Worm (Caenorhabditis elegans) whole organism, mixed stage, embryonic: Measurements from ENCODE around the gene tbc-10.

Source experiments
- M03D4.4 ChIP-seq: sonication (generic microtip); optimal IDR thresholded peaks from 2 replicates; lab custom pipeline; 2017; ENCODE audit warnings: mild to moderate bottlenecking, missing genetic modification characterization, missing compliant biosample characterization
- bed-3 ChIP-seq: fragments of 200-800 bp; sonication (Bioruptor generic); optimal IDR thresholded peaks from 3 replicates; lab custom pipeline; 2018; ENCODE audit warnings: mild to moderate bottlenecking, missing genetic modification characterization, moderate library complexity, missing compliant biosample characterization
- blmp-1 ChIP-seq: fragments of 150-350 bp; optimal IDR thresholded peaks from 2 replicates; lab custom pipeline; 2014; ENCODE audit warnings: missing biosample characterization, missing genetic modification characterization
- ceh-39 ChIP-seq: fragments of 150-350 bp; optimal IDR thresholded peaks from 2 replicates; lab custom pipeline; 2014; ENCODE audit warnings: missing biosample characterization, missing genetic modification characterization
- ceh-43 ChIP-seq: fragments of 200-800 bp; sonication (Bioruptor generic); optimal IDR thresholded peaks from 2 replicates; lab custom pipeline; 2018; ENCODE audit warnings: mild to moderate bottlenecking, missing genetic modification characterization, moderate library complexity, missing compliant biosample characterization
- ceh-83 ChIP-seq: fragments of 200-800 bp; sonication (Bioruptor generic); optimal IDR thresholded peaks from 2 replicates; lab custom pipeline; 2018; ENCODE audit warnings: mild to moderate bottlenecking, missing genetic modification characterization, missing compliant biosample characterization
- ces-1 ChIP-seq: fragments of 150-350 bp; optimal IDR thresholded peaks from 2 replicates; lab custom pipeline; 2014; ENCODE audit warnings: missing biosample characterization, missing genetic modification reagents, missing genetic modification characterization
- cnd-1 ChIP-seq: fragments of 200-800 bp; sonication (Bioruptor generic); optimal IDR thresholded peaks from 2 replicates; lab custom pipeline; 2018; ENCODE audit warnings: mild to moderate bottlenecking, missing genetic modification characterization, missing compliant biosample characterization
- drap-1 ChIP-seq: fragments of 200-800 bp; sonication (Bioruptor generic); optimal IDR thresholded peaks from 3 replicates; lab custom pipeline; 2018; ENCODE audit warnings: mild to moderate bottlenecking, missing genetic modification characterization, missing compliant biosample characterization
- elt-1 ChIP-seq: sonication (generic microtip); optimal IDR thresholded peaks from 2 replicates; lab custom pipeline; 2017; ENCODE audit warnings: missing genetic modification characterization, mild to moderate bottlenecking, missing compliant biosample characterization, antibody characterized with exemption, moderate library complexity, borderline replicate concordance; ENCODE audit not compliant: insufficient read depth
- elt-3 ChIP-seq: fragments of 150-350 bp; optimal IDR thresholded peaks from 2 replicates; lab custom pipeline; 2014; ENCODE audit warnings: missing biosample characterization, missing genetic modification characterization
- flh-1 ChIP-seq: fragments of 200-800 bp; sonication (Bioruptor generic); optimal IDR thresholded peaks from 2 replicates; lab custom pipeline; 2018; ENCODE audit warnings: mild to moderate bottlenecking, missing genetic modification characterization, moderate library complexity, missing compliant biosample characterization
- ham-2 ChIP-seq: fragments of 200-800 bp; sonication (Bioruptor generic); optimal IDR thresholded peaks from 2 replicates; lab custom pipeline; 2018; ENCODE audit warnings: mild to moderate bottlenecking, missing genetic modification characterization, missing compliant biosample characterization
- hlh-1 ChIP-seq: fragments of 150-350 bp; optimal IDR thresholded peaks from 2 replicates; lab custom pipeline; 2014; ENCODE audit warnings: missing biosample characterization, missing genetic modification reagents, missing genetic modification characterization
- lin-13 ChIP-seq: fragments of 150-350 bp; optimal IDR thresholded peaks from 2 replicates; lab custom pipeline; 2014; ENCODE audit warnings: missing biosample characterization, missing genetic modification characterization
- lin-32 ChIP-seq: fragments of 200-800 bp; sonication (Bioruptor generic); optimal IDR thresholded peaks from 2 replicates; lab custom pipeline; 2018; ENCODE audit warnings: mild to moderate bottlenecking, missing genetic modification characterization, missing compliant biosample characterization
- mab-5 ChIP-seq: fragments of 150-350 bp; optimal IDR thresholded peaks from 2 replicates; lab custom pipeline; 2014; ENCODE audit warnings: missing biosample characterization, missing genetic modification characterization
- mep-1 ChIP-seq: fragments of 150-350 bp; optimal IDR thresholded peaks from 2 replicates; lab custom pipeline; 2017; ENCODE audit warnings: missing biosample characterization, missing genetic modification reagents, missing genetic modification characterization, inconsistent platforms
- mls-2 ChIP-seq: sonication (generic microtip); optimal IDR thresholded peaks from 2 replicates; lab custom pipeline; 2016; ENCODE audit warnings: mild to moderate bottlenecking, missing genetic modification characterization, moderate library complexity, missing compliant biosample characterization
- nhr-12 ChIP-seq: fragments of 150-350 bp; optimal IDR thresholded peaks from 2 replicates; lab custom pipeline; 2014; ENCODE audit warnings: missing biosample characterization, missing genetic modification characterization
- nhr-2 ChIP-seq: fragments of 150-350 bp; optimal IDR thresholded peaks from 2 replicates; lab custom pipeline; 2014; ENCODE audit warnings: missing biosample characterization, missing genetic modification characterization
- nhr-237 ChIP-seq: fragments of 150-350 bp; optimal IDR thresholded peaks from 2 replicates; lab custom pipeline; 2014; ENCODE audit warnings: missing biosample characterization, missing genetic modification characterization
- nhr-28 ChIP-seq: fragments of 150-350 bp; optimal IDR thresholded peaks from 2 replicates; lab custom pipeline; 2014; ENCODE audit warnings: missing biosample characterization, missing genetic modification characterization
- nhr-76 ChIP-seq: sonication (generic microtip); optimal IDR thresholded peaks from 2 replicates; lab custom pipeline; 2017; ENCODE audit warnings: missing biosample characterization, missing genetic modification characterization
- pha-4 ChIP-seq: fragments of 150-350 bp; optimal IDR thresholded peaks from 2 replicates; lab custom pipeline; 2018; ENCODE audit warnings: missing biosample characterization, missing genetic modification reagents, missing genetic modification characterization
- sem-2 ChIP-seq: fragments of 200-800 bp; sonication (Bioruptor generic); optimal IDR thresholded peaks from 2 replicates; lab custom pipeline; 2018; ENCODE audit warnings: mild to moderate bottlenecking, missing genetic modification characterization, missing compliant biosample characterization
- snpc-4 ChIP-seq: fragments of 150-350 bp; optimal IDR thresholded peaks from 2 replicates; lab custom pipeline; 2014; ENCODE audit warnings: missing biosample characterization, missing genetic modification characterization
- sptf-1 ChIP-seq: sonication (generic microtip); optimal IDR thresholded peaks from 2 replicates; lab custom pipeline; 2017; ENCODE audit warnings: mild to moderate bottlenecking, missing genetic modification characterization, moderate library complexity, missing compliant biosample characterization
- tbx-8 ChIP-seq: fragments of 200-800 bp; sonication (Bioruptor generic); optimal IDR thresholded peaks from 2 replicates; lab custom pipeline; 2018; ENCODE audit warnings: mild to moderate bottlenecking, missing genetic modification characterization, moderate library complexity, missing compliant biosample characterization
- unc-120 ChIP-seq: sonication (generic microtip); optimal IDR thresholded peaks from 2 replicates; lab custom pipeline; 2017; ENCODE audit warnings: missing genetic modification characterization, missing compliant biosample characterization; ENCODE audit not compliant: poor library complexity, severe bottlenecking
- unc-39 ChIP-seq: fragments of 150-350 bp; optimal IDR thresholded peaks from 2 replicates; lab custom pipeline; 2014; ENCODE audit warnings: missing biosample characterization, missing genetic modification characterization
- unc-62 ChIP-seq: fragments of 150-350 bp; optimal IDR thresholded peaks from 2 replicates; lab custom pipeline; 2014; ENCODE audit warnings: missing biosample characterization, missing genetic modification reagents, missing genetic modification characterization
- zip-8 ChIP-seq: fragments of 150-350 bp; optimal IDR thresholded peaks from 2 replicates; lab custom pipeline; 2014; ENCODE audit warnings: missing biosample characterization, missing genetic modification characterization

The tbc-10 gene

DNA sequence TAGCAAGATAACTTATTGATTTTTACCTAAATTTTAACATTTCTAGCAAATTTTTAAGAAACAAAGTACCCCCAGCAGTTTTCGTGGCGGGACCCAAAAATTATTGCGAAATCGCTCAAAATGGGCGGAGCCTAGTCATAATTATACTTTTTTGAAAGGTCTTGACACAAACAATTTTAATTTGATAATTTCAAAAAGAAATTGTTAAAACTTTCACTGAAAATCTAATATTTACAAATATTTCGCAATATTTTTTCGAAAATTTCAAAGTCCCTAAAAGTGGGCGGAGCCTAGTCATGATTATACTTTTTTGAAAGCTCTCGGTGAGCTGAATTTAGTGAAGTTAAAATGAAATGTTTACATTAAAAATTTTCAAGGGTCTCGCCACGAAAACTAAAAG is 21.4 kb downstream of the tbc-10 start:
- no peak for TF ChIP-seq mls-2 (tag; lab: Kevin White, UChicago)
- no peak for TF ChIP-seq sem-2 (GFP tag; lab: Kevin White, UChicago)
- TF ChIP-seq mab-5, result no peak
- TF ChIP-seq nhr-2 (tag; lab: Kevin White, UChicago), result no peak
- TF ChIP-seq pha-4 (tag; lab: Kevin White, UChicago), result no peak
- TF ChIP-seq ceh-39 (tag; lab: Kevin White, UChicago), result no peak
- TF ChIP-seq sptf-1 (tag; lab: Kevin White, UChicago), result no peak
- TF ChIP-seq mep-1 (tag; lab: Kevin White, UChicago), result no peak
- TF ChIP-seq ceh-83, result no peak
- TF ChIP-seq elt-1, result no peak
- no peak for TF ChIP-seq ces-1 (GFP tag; lab: Kevin White, UChicago)
- TF ChIP-seq unc-39 (tag; lab: Kevin White, UChicago), result no peak

DNA sequence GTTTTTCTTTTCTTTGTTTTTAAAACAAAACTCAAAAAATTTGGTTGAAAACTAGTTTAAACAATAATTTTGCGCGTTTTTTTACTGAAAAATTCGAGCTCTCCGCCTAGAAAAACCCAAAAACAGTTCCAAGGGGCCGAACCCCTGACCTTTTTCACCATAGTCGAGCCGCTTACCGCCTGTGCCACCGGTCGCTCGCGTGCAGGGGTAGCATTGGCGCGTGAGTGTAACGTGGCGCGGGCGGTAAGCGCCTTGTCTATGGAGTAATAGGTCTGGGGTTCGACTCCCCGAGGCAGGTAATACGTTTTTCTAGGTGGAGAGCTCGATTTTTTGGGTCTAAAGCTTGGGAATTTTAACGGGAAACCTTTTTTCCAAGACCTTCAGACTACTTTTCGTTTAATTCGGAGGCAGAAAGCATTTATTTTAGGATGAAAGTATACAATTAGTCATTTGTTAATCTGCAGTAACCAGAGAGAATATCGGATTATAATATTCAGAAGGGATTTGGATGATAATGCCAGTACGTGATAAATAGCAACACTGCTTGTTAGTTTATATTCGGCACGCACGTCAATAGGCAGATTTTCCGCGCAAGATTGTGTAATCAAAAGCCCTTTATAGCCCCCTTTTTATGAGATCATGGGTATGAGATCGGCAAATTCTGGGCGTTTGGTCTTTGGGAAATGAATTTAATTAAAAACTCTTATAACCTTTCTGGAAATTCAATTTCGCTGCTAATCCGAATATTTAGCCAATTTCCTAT is 24.3 kb downstream of the tbc-10 start:
- TF ChIP-seq hlh-1 (tag; lab: Kevin White, UChicago) (no peak), nhr-76 (tag; lab: Kevin White, UChicago) (no peak), nhr-28 (no peak), blmp-1 (tag; lab: Kevin White, UChicago) (no peak), nhr-12 (no peak), nhr-237 (no peak), lin-13 (tag; lab: Kevin White, UChicago) (no peak), mab-5 (no peak), unc-39 (tag; lab: Kevin White, UChicago) (no peak), sem-2 (GFP tag; lab: Kevin White, UChicago) (no peak), ceh-83 (no peak), bed-3 (GFP tag; lab: Kevin White, UChicago) (no peak), cnd-1 (no peak), elt-1 (no peak), unc-120 (tag; lab: Kevin White, UChicago) (no peak), ceh-39 (tag; lab: Kevin White, UChicago) (no peak), unc-62 (GFP tag; lab: Kevin White, UChicago) (no peak)

DNA sequence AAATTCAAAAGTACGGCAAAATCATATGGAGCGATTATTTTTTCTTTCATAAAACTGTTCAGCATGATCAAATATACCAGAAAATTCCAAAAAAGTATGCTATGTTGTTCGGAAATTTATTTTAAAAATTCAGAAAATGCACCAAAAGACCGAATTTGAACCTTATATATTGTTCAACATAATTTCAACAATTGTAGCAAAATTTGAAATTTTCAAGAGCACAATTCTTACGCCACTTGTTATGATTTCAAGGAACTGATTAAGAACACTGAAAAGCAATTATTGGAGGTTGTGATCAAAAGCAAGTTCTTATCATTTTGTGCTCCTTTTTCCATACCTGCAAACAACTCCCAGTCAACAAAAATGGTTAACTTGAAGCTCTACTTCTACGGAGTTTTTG is 25.0 kb downstream of the tbc-10 start, which contains the start of gene clc-27:
Gene clc-27, plus strand, starts transcription at position 301 of the 400 bp plus-strand sequence.
- TF ChIP-seq ceh-43 (GFP tag; lab: Kevin White, UChicago), result no peak
- TF ChIP-seq bed-3 (GFP tag; lab: Kevin White, UChicago), result no peak
- TF ChIP-seq blmp-1 (tag; lab: Kevin White, UChicago), result no peak
- no peak for TF ChIP-seq ceh-83

DNA sequence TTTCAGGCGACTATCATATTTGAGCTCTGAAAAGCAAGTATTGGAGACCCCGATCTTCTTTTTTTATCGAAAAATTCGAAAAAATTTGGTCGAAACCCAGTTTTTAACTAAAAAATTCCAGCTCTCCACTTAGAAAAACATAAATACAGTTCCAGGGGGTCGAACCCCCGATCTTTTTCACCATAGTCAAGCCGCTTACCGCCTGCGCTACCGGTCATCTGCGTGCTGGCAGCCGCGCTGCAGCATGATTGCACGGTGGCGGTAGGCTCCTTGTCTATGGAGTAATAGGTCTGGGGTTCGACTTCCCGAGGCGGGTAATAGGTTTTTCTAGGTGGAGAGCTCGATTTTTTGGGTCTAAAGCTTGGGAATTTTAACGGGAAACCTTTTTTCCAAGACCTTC is 26.7 kb downstream of the tbc-10 start, which contains the start of gene clc-24:
Gene clc-24, plus strand, starts transcription at position 263 of the 400 bp plus-strand sequence.
- no peak for TF ChIP-seq mab-5
- no peak for TF ChIP-seq elt-1
- no peak for TF ChIP-seq M03D4.4 (tag; lab: Kevin White, UChicago)
- no peak for TF ChIP-seq hlh-1 (tag; lab: Kevin White, UChicago)
- TF ChIP-seq drap-1 (GFP tag; lab: Kevin White, UChicago), result no peak
- no peak for TF ChIP-seq mep-1 (tag; lab: Kevin White, UChicago)
- TF ChIP-seq snpc-4 (tag; lab: Kevin White, UChicago), result no peak
- TF ChIP-seq mls-2 (tag; lab: Kevin White, UChicago), result no peak
- no peak for TF ChIP-seq flh-1 (GFP tag; lab: Kevin White, UChicago)
- no peak for TF ChIP-seq ceh-83
- TF ChIP-seq nhr-28, result no peak
- no peak for TF ChIP-seq elt-3 (tag; lab: Kevin White, UChicago)
- TF ChIP-seq nhr-12, result no peak
- TF ChIP-seq, all 35 proteins: peak for 0

DNA sequence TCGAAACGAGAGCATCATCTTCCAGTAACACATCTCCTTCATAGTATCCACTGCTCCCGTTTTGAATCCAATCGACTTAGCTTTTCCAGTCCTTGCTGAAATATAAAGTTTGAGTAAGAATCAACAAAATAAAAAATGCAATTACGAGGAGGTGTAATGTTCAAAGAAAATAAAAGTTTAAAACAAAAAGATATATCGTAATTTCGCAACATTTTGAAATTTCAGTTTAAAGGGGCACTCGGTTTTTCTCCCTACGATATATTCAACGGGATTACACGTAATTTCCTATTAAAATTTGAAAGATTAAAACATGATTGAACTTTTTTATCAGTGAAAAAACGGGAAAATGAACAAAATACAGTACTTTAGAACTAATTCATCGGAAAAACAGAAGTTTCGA is 33.0 kb downstream of the tbc-10 start, which contains the start of gene Y34F4.3:
Gene Y34F4.3, minus strand, starts transcription at position 101 of the 400 bp plus-strand sequence.
- TF ChIP-seq mep-1 (tag; lab: Kevin White, UChicago) (no peak), nhr-2 (tag; lab: Kevin White, UChicago) (no peak), hlh-1 (tag; lab: Kevin White, UChicago) (no peak), lin-32 (GFP tag; lab: Kevin White, UChicago) (no peak), nhr-28 (no peak), mls-2 (tag; lab: Kevin White, UChicago) (no peak), unc-39 (tag; lab: Kevin White, UChicago) (no peak), tbx-8 (GFP tag; lab: Kevin White, UChicago) (no peak), mab-5 (no peak), zip-8 (tag; lab: Kevin White, UChicago) (no peak), ceh-39 (tag; lab: Kevin White, UChicago) (no peak), nhr-237 (no peak), blmp-1 (tag; lab: Kevin White, UChicago) (no peak), flh-1 (GFP tag; lab: Kevin White, UChicago) (no peak), unc-62 (GFP tag; lab: Kevin White, UChicago) (no peak), sptf-1 (tag; lab: Kevin White, UChicago) (no peak), ham-2 (GFP tag; lab: Kevin White, UChicago) (no peak), M03D4.4 (tag; lab: Kevin White, UChicago) (no peak), ceh-83 (no peak)
